Fruit fly (Drosophila melanogaster) whole organism: ENCODE results near the gene CG3726.

Experiments
- CG8478 ChIP-seq: fragments of >200 bp; optimal IDR thresholded peaks from 2 replicates; lab custom pipeline; 2018; ENCODE audit warnings: inconsistent platforms
- Dll ChIP-seq: fragments of >200 bp; optimal IDR thresholded peaks from 2 replicates; lab custom pipeline; 2017
- EcR ChIP-seq, 2 experiments: fragments of >200 bp; optimal IDR thresholded peaks; 2 replicates each; lab custom pipeline; 2017; ENCODE audit warnings: missing biosample characterization in 2 of 2, missing genetic modification characterization in 2 of 2, missing genetic modification reagents in 2 of 2
- pan ChIP-seq: fragments of >200 bp; optimal IDR thresholded peaks from 2 replicates; lab custom pipeline; 2017
- psq ChIP-seq: fragments of >200 bp; optimal IDR thresholded peaks from 2 replicates; lab custom pipeline; 2017
- usp ChIP-seq: fragments of >200 bp; optimal IDR thresholded peaks from 2 replicates; lab custom pipeline; 2017; ENCODE audit warnings: missing biosample characterization, missing genetic modification characterization, mixed read lengths

DNA sequence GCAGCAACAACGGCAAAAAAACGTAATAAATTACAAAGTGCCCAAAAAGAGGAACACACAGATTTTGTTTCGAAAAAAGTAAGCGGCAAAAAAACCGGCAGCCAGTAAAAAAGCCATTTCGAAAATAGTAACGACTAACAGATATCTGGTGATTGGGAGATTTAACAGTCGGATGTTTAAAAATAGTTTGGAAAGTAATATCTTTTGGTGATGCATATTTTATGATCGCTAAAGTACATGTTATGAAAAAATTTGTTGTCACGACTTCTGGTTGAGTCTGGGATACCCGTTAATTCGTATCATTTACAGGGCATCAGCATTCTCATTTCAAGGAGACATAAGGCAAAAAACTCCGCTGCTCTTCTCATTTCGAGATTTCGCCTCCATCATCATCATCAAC lies 6.2 kb downstream of the CG3726 start:
- no peak for TF ChIP-seq CG8478 (lab: Kevin White, UChicago)
- TF ChIP-seq psq (lab: Kevin White, UChicago): no peak
- TF ChIP-seq pan (lab: Kevin White, UChicago): peak; percentile 64
- no peak for TF ChIP-seq usp (GFP tag; lab: Kevin White, UChicago)
- no peak for TF ChIP-seq Dll
- no peak for TF ChIP-seq EcR (GFP tag; optimal IDR thresholded peaks at IDR 0.05; lab: Kevin White, UChicago)
